Fruit fly (Drosophila melanogaster) whole organism, embryonic: ENCODE measurements around the gene mib2.

ENCODE experiments used
- CG11247 ChIP-seq: fragments of 200-800 bp; sonication (Bioruptor generic); IDR thresholded peaks from 2 replicates; pipeline ENCODE4 v1.3.6; 2022; ENCODE audit warnings: missing biosample characterization, missing genetic modification characterization
- CG12769 ChIP-seq: fragments of 200-800 bp; sonication (Bioruptor generic); optimal IDR thresholded peaks from 2 replicates; lab custom pipeline; 2019; ENCODE audit warnings: missing biosample characterization, mild to moderate bottlenecking, missing genetic modification characterization, moderate library complexity
- CG13624 ChIP-seq: fragments of 200-800 bp; sonication (Bioruptor generic); optimal IDR thresholded peaks from 2 replicates; lab custom pipeline; 2016; ENCODE audit warnings: missing biosample characterization, missing genetic modification characterization
- CG1602 ChIP-seq: fragments of 200-800 bp; sonication (Bioruptor generic); optimal IDR thresholded peaks from 3 replicates; lab custom pipeline; 2016; ENCODE audit warnings: missing biosample characterization, missing genetic modification characterization
- CG17361 ChIP-seq: fragments of 200-800 bp; sonication (Bioruptor generic); IDR thresholded peaks from 3 replicates; pipeline ENCODE4 v1.3.6; 2022; ENCODE audit warnings: missing biosample characterization, missing genetic modification characterization
- CG17385 ChIP-seq: fragments of 200-800 bp; sonication (Bioruptor generic); optimal IDR thresholded peaks from 3 replicates; lab custom pipeline; 2018; ENCODE audit warnings: missing biosample characterization, mild to moderate bottlenecking, missing genetic modification characterization
- CG18599 ChIP-seq: fragments of 200-800 bp; sonication (Bioruptor generic); optimal IDR thresholded peaks from 3 replicates; lab custom pipeline; 2017; ENCODE audit warnings: missing biosample characterization, missing genetic modification characterization, mild to moderate bottlenecking, moderate library complexity, missing genetic modification reagents
- CG18619 ChIP-seq: fragments of 200-800 bp; sonication (Bioruptor generic); optimal IDR thresholded peaks from 3 replicates; lab custom pipeline; 2017; ENCODE audit warnings: missing biosample characterization, mild to moderate bottlenecking, missing genetic modification characterization
- CG2116 ChIP-seq: fragments of 200-800 bp; sonication (Bioruptor generic); optimal IDR thresholded peaks from 3 replicates; lab custom pipeline; 2018; ENCODE audit warnings: missing biosample characterization, mild to moderate bottlenecking, missing genetic modification characterization
- CG6689 ChIP-seq: fragments of 200-800 bp; sonication (Bioruptor generic); IDR thresholded peaks from 2 replicates; pipeline ENCODE4 v1.3.6; 2022; ENCODE audit warnings: missing biosample characterization, missing genetic modification characterization
- CG6813 ChIP-seq: fragments of 200-800 bp; sonication (Bioruptor generic); optimal IDR thresholded peaks from 2 replicates; lab custom pipeline; 2017; ENCODE audit warnings: missing biosample characterization, missing genetic modification characterization, mild to moderate bottlenecking, moderate library complexity, missing genetic modification reagents
- CG8290 ChIP-seq, 3 experiments: fragments of 200-800 bp; sonication (Bioruptor generic); optimal IDR thresholded peaks; 2 replicates each; lab custom pipeline; 2016 to 2019; ENCODE audit warnings: missing biosample characterization in 3 of 3, missing genetic modification characterization in 3 of 3, mild to moderate bottlenecking in 2 of 3, moderate library complexity in 1 of 3
- CG9932 ChIP-seq: fragments of 200-800 bp; sonication (Bioruptor generic); IDR thresholded peaks from 2 replicates; pipeline ENCODE4 v1.3.6; 2022; ENCODE audit warnings: missing biosample characterization, missing genetic modification characterization
- D19B ChIP-seq: fragments of 200-800 bp; sonication (Bioruptor generic); optimal IDR thresholded peaks from 2 replicates; lab custom pipeline; 2017; ENCODE audit warnings: missing biosample characterization, mild to moderate bottlenecking, missing genetic modification characterization
- Dbx ChIP-seq: fragments of 200-800 bp; sonication (Bioruptor generic); IDR thresholded peaks from 3 replicates; pipeline ENCODE4 v1.3.6; 2022; ENCODE audit warnings: missing biosample characterization, missing genetic modification characterization
- E2f2 ChIP-seq: fragments of 200-800 bp; sonication (Bioruptor generic); IDR thresholded peaks from 2 replicates; pipeline ENCODE4 v1.3.6; 2022; ENCODE audit warnings: missing biosample characterization, missing genetic modification characterization
- Ets65A ChIP-seq: fragments of 200-800 bp; sonication (Bioruptor generic); peaks from one replicate; lab custom pipeline; 2016; ENCODE audit warnings: missing biosample characterization, missing genetic modification characterization
- Fer1 ChIP-seq: fragments of 200-800 bp; sonication (Bioruptor generic); optimal IDR thresholded peaks from 2 replicates; lab custom pipeline; 2017; ENCODE audit warnings: missing biosample characterization, mild to moderate bottlenecking, missing genetic modification characterization
- Fer3 ChIP-seq: fragments of 200-800 bp; sonication (Bioruptor generic); optimal IDR thresholded peaks from 2 replicates; lab custom pipeline; 2018; ENCODE audit warnings: missing biosample characterization, mild to moderate bottlenecking, missing genetic modification characterization, moderate library complexity
- HLH54F ChIP-seq: fragments of 200-800 bp; sonication (Bioruptor generic); optimal IDR thresholded peaks from 3 replicates; lab custom pipeline; 2016; ENCODE audit warnings: missing biosample characterization, missing genetic modification characterization
- HmgD ChIP-seq: fragments of 200-800 bp; sonication (Bioruptor generic); optimal IDR thresholded peaks from 3 replicates; lab custom pipeline; 2016; ENCODE audit warnings: missing biosample characterization, missing genetic modification characterization
- Hr51 ChIP-seq, 2 experiments: fragments of 200-800 bp; sonication (Bioruptor generic); optimal IDR thresholded peaks; 2 replicates in 1 of 2; 3 replicates in 1 of 2; lab custom pipeline; 2016 to 2018; ENCODE audit warnings: missing biosample characterization in 2 of 2, missing genetic modification characterization in 2 of 2, mild to moderate bottlenecking in 1 of 2, moderate library complexity in 1 of 2
- Jarid2 ChIP-seq: fragments of 200-800 bp; sonication (Bioruptor generic); optimal IDR thresholded peaks from 3 replicates; lab custom pipeline; 2017; ENCODE audit warnings: mild to moderate bottlenecking, missing biosample characterization, missing genetic modification reagents, missing genetic modification characterization
- MBD-R2 ChIP-seq: fragments of 200-800 bp; sonication (Bioruptor generic); IDR thresholded peaks from 2 replicates; pipeline ENCODE4 v1.3.6; 2022; ENCODE audit warnings: missing biosample characterization, missing genetic modification characterization
- NFAT ChIP-seq: fragments of 200-800 bp; sonication (Bioruptor generic); IDR thresholded peaks from 2 replicates; pipeline ENCODE4 v1.3.6; 2022; ENCODE audit warnings: missing biosample characterization, missing genetic modification characterization
- Oli ChIP-seq: fragments of 200-800 bp; sonication (Bioruptor generic); optimal IDR thresholded peaks from 2 replicates; lab custom pipeline; 2018; ENCODE audit warnings: missing biosample characterization, mild to moderate bottlenecking, missing genetic modification characterization, moderate library complexity
- Pdp1 ChIP-seq, 2 experiments: fragments of 200-800 bp; sonication (Bioruptor generic); optimal IDR thresholded peaks; 3 replicates each; lab custom pipeline; 2016; ENCODE audit warnings: missing biosample characterization in 2 of 2, missing genetic modification characterization in 2 of 2, mild to moderate bottlenecking in 1 of 2, moderate library complexity in 1 of 2
- Trl ChIP-seq, 3 experiments: fragments of >200 bp in 2 of 3; fragments of 200-800 bp in 1 of 3; sonication (Bioruptor generic) in 1 of 3; optimal IDR thresholded peaks; 2 replicates in 1 of 3; 3 replicates in 2 of 3; lab custom pipeline; 2016 to 2017; ENCODE audit warnings: missing biosample characterization in 1 of 3, missing genetic modification characterization in 1 of 3
- Usf ChIP-seq: fragments of 200-800 bp; sonication (Bioruptor generic); optimal IDR thresholded peaks from 2 replicates; lab custom pipeline; 2017; ENCODE audit warnings: missing genotype, missing biosample characterization, missing genetic modification characterization
- al ChIP-seq: fragments of 200-800 bp; sonication (Bioruptor generic); IDR thresholded peaks from 2 replicates; pipeline ENCODE4 v1.3.6; 2022; ENCODE audit warnings: missing biosample characterization, missing genetic modification characterization
- bbx ChIP-seq: fragments of 200-800 bp; sonication (Bioruptor generic); IDR thresholded peaks from 2 replicates; pipeline ENCODE4 v1.3.6; 2022; ENCODE audit warnings: missing biosample characterization, missing genetic modification characterization; ENCODE audit not compliant: partially characterized antibody
- ci ChIP-seq: fragments of 200-800 bp; sonication (Bioruptor generic); IDR thresholded peaks from 3 replicates; pipeline ENCODE4 v1.3.6; 2022; ENCODE audit warnings: missing biosample characterization, missing genetic modification characterization
- ftz-f1 ChIP-seq: fragments of 200-800 bp; sonication (Bioruptor generic); optimal IDR thresholded peaks from 2 replicates; lab custom pipeline; 2016; ENCODE audit warnings: missing biosample characterization, missing genetic modification characterization
- ind ChIP-seq: fragments of 200-800 bp; sonication (Bioruptor generic); optimal IDR thresholded peaks from 3 replicates; lab custom pipeline; 2016; ENCODE audit warnings: missing biosample characterization, missing genetic modification characterization
- lola ChIP-seq, 3 experiments: fragments of >200 bp in 2 of 3; fragments of 200-800 bp in 1 of 3; sonication (Bioruptor generic) in 1 of 3; optimal IDR thresholded peaks; 2 replicates each; lab custom pipeline; 2017 to 2019; ENCODE audit warnings: missing biosample characterization in 3 of 3, missing genetic modification characterization in 3 of 3, mild to moderate bottlenecking in 1 of 3, moderate library complexity in 1 of 3
- nau ChIP-seq: fragments of 200-800 bp; sonication (Bioruptor generic); optimal IDR thresholded peaks from 3 replicates; lab custom pipeline; 2017; ENCODE audit warnings: missing biosample characterization, mild to moderate bottlenecking, missing genetic modification characterization, missing genetic modification reagents
- nerfin-1 ChIP-seq: fragments of 200-800 bp; sonication (Bioruptor generic); optimal IDR thresholded peaks from 3 replicates; lab custom pipeline; 2019; ENCODE audit warnings: missing biosample characterization, mild to moderate bottlenecking, missing genetic modification characterization, moderate library complexity
- oc ChIP-seq: fragments of 200-800 bp; sonication (Bioruptor generic); optimal IDR thresholded peaks from 2 replicates; lab custom pipeline; 2018; ENCODE audit warnings: missing biosample characterization, mild to moderate bottlenecking, missing genetic modification characterization, moderate library complexity
- run ChIP-seq: fragments of 200-800 bp; sonication (Bioruptor generic); optimal IDR thresholded peaks from 3 replicates; lab custom pipeline; 2018; ENCODE audit warnings: missing biosample characterization, mild to moderate bottlenecking, missing genetic modification characterization
- schlank ChIP-seq: fragments of 200-800 bp; sonication (Bioruptor generic); optimal IDR thresholded peaks from 2 replicates; lab custom pipeline; 2018; ENCODE audit warnings: missing biosample characterization, mild to moderate bottlenecking, missing genetic modification characterization
- sd ChIP-seq: fragments of 200-800 bp; sonication (Bioruptor generic); optimal IDR thresholded peaks from 3 replicates; lab custom pipeline; 2018; ENCODE audit warnings: missing biosample characterization, mild to moderate bottlenecking, missing genetic modification characterization, moderate library complexity
- sens ChIP-seq: fragments of 200-800 bp; sonication (Bioruptor generic); peaks from one replicate; lab custom pipeline; 2016; ENCODE audit warnings: missing biosample characterization, missing genetic modification characterization
- sens-2 ChIP-seq: fragments of 200-800 bp; sonication (Bioruptor generic); IDR thresholded peaks from 2 replicates; pipeline ENCODE4 v1.3.6; 2022; ENCODE audit warnings: missing biosample characterization, missing genetic modification characterization
- stc ChIP-seq: fragments of 200-800 bp; sonication (Bioruptor generic); IDR thresholded peaks from 2 replicates; pipeline ENCODE4 v1.3.6; 2022; ENCODE audit warnings: missing biosample characterization, missing genetic modification characterization
- tap ChIP-seq: fragments of 200-800 bp; optimal IDR thresholded peaks from 3 replicates; lab custom pipeline; 2019; ENCODE audit warnings: missing biosample characterization, mild to moderate bottlenecking, missing genetic modification characterization, moderate library complexity
- tgo ChIP-seq: fragments of 200-800 bp; sonication (Bioruptor generic); IDR thresholded peaks from 3 replicates; pipeline ENCODE4 v1.3.6; 2022; ENCODE audit warnings: missing biosample characterization, missing genetic modification characterization
- tin ChIP-seq: fragments of 200-800 bp; sonication (Bioruptor generic); optimal IDR thresholded peaks from 3 replicates; lab custom pipeline; 2016; ENCODE audit warnings: missing biosample characterization, missing genetic modification characterization
- trem ChIP-seq: fragments of 200-800 bp; optimal IDR thresholded peaks from 3 replicates; lab custom pipeline; 2019; ENCODE audit warnings: missing biosample characterization, mild to moderate bottlenecking, missing genetic modification characterization, moderate library complexity
- wdn ChIP-seq: fragments of 200-800 bp; sonication (Bioruptor generic); IDR thresholded peaks from 2 replicates; pipeline ENCODE4 v1.3.6; 2022; ENCODE audit warnings: missing biosample characterization, missing genetic modification characterization

The mib2 gene

dm6 chr2L:19002959-19003371 is 31.3 kb upstream of the mib2 start, which contains the start of gene CG31793 (continued):
- TF ChIP-seq Fer3 (tag; lab: Kevin White, UChicago) (peak; percentile 64), CG18599 (GFP tag; lab: Kevin White, UChicago) (peak; percentile 82), stc (GFP tag; lab: Robert Waterston, UW) (no peak), CG17361 (GFP tag; lab: Robert Waterston, UW) (peak; percentile 68; the same call in 2 of the 3 replicates), sens-2 (GFP tag; lab: Robert Waterston, UW) (no peak), CG1602 (GFP tag; lab: Kevin White, UChicago) (peak; percentile 3), sd (peak; percentile 34), NFAT (peak; percentile 41; the same call in 1 of the 2 replicates), nerfin-1 (tag; lab: Kevin White, UChicago) (peak; percentile 8), Dbx (GFP tag; lab: Robert Waterston, UW) (peak; percentile 64; the same call in 2 of the 3 replicates), Oli (peak; percentile 23), tin (peak; percentile 2), CG11247 (GFP tag; lab: Robert Waterston, UW) (no peak), wdn (GFP tag; lab: Robert Waterston, UW) (no peak), Usf (GFP tag; lab: Kevin White, UChicago) (no peak), tap (tag; lab: Kevin White, UChicago) (peak; percentile 2), nau (GFP tag; lab: Kevin White, UChicago) (no peak), MBD-R2 (GFP tag; lab: Robert Waterston, UW) (peak; percentile 39), CG12769 (no peak), oc (tag; lab: Kevin White, UChicago) (no peak), Hr51 (GFP tag; optimal IDR thresholded peaks at IDR 0.05; lab: Kevin White, UChicago) (peak in 1 of 2 experiments; percentile 79), schlank (no peak), CG9932 (GFP tag; lab: Robert Waterston, UW) (peak; percentile 56), ci (peak; percentile 59; the same call in 2 of the 3 replicates), Ets65A (no peak), CG17385 (GFP tag; lab: Kevin White, UChicago) (peak; percentile 57), CG6813 (peak; percentile 37), run (no peak), CG2116 (peak; percentile 1), Fer1 (GFP tag; lab: Kevin White, UChicago) (peak; percentile 65), lola (GFP tag; optimal IDR thresholded peaks at IDR 0.05; lab: Kevin White, UChicago) (no peak), Pdp1 (GFP tag; optimal IDR thresholded peaks at IDR 0.05; lab: Kevin White, UChicago) (peak in 1 of 2 experiments; percentile 61), tgo (GFP tag; lab: Robert Waterston, UW) (peak; percentile 43; the same call in 1 of the 3 replicates), Jarid2 (GFP tag; lab: Kevin White, UChicago) (no peak), CG13624 (GFP tag; lab: Kevin White, UChicago) (peak; percentile 2), CG8290 (GFP tag; optimal IDR thresholded peaks at IDR 0.05; lab: Kevin White, UChicago) (no peak), CG8290 (tag; optimal IDR thresholded peaks at IDR 0.05; lab: Kevin White, UChicago) (peak in 1 of 2 experiments; percentile 59), ind (GFP tag; lab: Kevin White, UChicago) (peak; percentile 33), ftz-f1 (GFP tag; lab: Kevin White, UChicago) (peak; percentile 83), HLH54F (GFP tag; lab: Kevin White, UChicago) (no peak), CG6689 (GFP tag; lab: Robert Waterston, UW) (peak; percentile 39; the same call in 1 of the 2 replicates), bbx (GFP tag; lab: Robert Waterston, UW) (peak; percentile 33; the same call in 1 of the 2 replicates), al (GFP tag; lab: Robert Waterston, UW) (no peak), D19B (GFP tag; lab: Kevin White, UChicago) (peak; percentile 3), CG18619 (GFP tag; lab: Kevin White, UChicago) (peak; percentile 32), E2f2 (GFP tag; lab: Robert Waterston, UW) (peak; percentile 48; the same call in 1 of the 2 replicates), HmgD (GFP tag; lab: Kevin White, UChicago) (no peak), trem (peak; percentile 14), sens (GFP tag; lab: Kevin White, UChicago) (peak; percentile 66), Trl (optimal IDR thresholded peaks at IDR 0.05; lab: Kevin White, UChicago) (no peak), Trl (GFP tag; optimal IDR thresholded peaks at IDR 0.05; lab: Kevin White, UChicago) (no peak)
